Worm (Caenorhabditis elegans): ENCODE data around the gene his-39.

- no peak for TF ChIP-seq mep-1 (tag; optimal IDR thresholded peaks at IDR 0.05)
- no peak for TF ChIP-seq lin-13 (tag; optimal IDR thresholded peaks at IDR 0.05)
- no peak for TF ChIP-seq ham-2 (GFP tag; optimal IDR thresholded peaks at IDR 0.05)
- no peak for TF ChIP-seq tbx-8 (GFP tag; optimal IDR thresholded peaks at IDR 0.05)
- TF ChIP-seq elt-3 (tag; optimal IDR thresholded peaks at IDR 0.05), result no peak
- no peak for TF ChIP-seq ztf-11 (tag; optimal IDR thresholded peaks at IDR 0.05)
- TF ChIP-seq nhr-76 (tag; optimal IDR thresholded peaks at IDR 0.05), result no peak
- TF ChIP-seq unc-39 (tag; optimal IDR thresholded peaks at IDR 0.05), result no peak
- no peak for TF ChIP-seq snpc-4 (tag; optimal IDR thresholded peaks at IDR 0.05)
- no peak for TF ChIP-seq sptf-1 (tag; optimal IDR thresholded peaks at IDR 0.05)
- no peak for TF ChIP-seq ceh-83 (GFP tag; optimal IDR thresholded peaks at IDR 0.05)
Measured at ce11 chrV:8580961-8581360, 44.6 kb downstream of the his-39 start, which contains the start of gene C10B5.1.

Data from whole organism, mixed stage, embryonic.